Worm (Caenorhabditis elegans) whole organism, mixed stage, embryonic: ENCODE measurements around the gene cpna-1.

Experiments
- blmp-1 ChIP-seq: fragments of 150-350 bp; optimal IDR thresholded peaks from 2 replicates; lab custom pipeline; 2014; ENCODE audit warnings: missing biosample characterization, missing genetic modification characterization
- lsy-2 ChIP-seq: fragments of 150-350 bp; optimal IDR thresholded peaks from 2 replicates; lab custom pipeline; 2014; ENCODE audit warnings: missing biosample characterization, missing genetic modification characterization
- mab-5 ChIP-seq: fragments of 150-350 bp; optimal IDR thresholded peaks from 2 replicates; lab custom pipeline; 2014; ENCODE audit warnings: missing biosample characterization, missing genetic modification characterization
- nhr-237 ChIP-seq: fragments of 150-350 bp; optimal IDR thresholded peaks from 2 replicates; lab custom pipeline; 2014; ENCODE audit warnings: missing biosample characterization, missing genetic modification characterization
- nhr-76 ChIP-seq: sonication (generic microtip); optimal IDR thresholded peaks from 2 replicates; lab custom pipeline; 2017; ENCODE audit warnings: missing biosample characterization, missing genetic modification characterization
- snpc-4 ChIP-seq: fragments of 150-350 bp; optimal IDR thresholded peaks from 2 replicates; lab custom pipeline; 2014; ENCODE audit warnings: missing biosample characterization, missing genetic modification characterization
- unc-39 ChIP-seq: fragments of 150-350 bp; optimal IDR thresholded peaks from 2 replicates; lab custom pipeline; 2014; ENCODE audit warnings: missing biosample characterization, missing genetic modification characterization
- ztf-11 ChIP-seq: fragments of 150-350 bp; optimal IDR thresholded peaks from 2 replicates; lab custom pipeline; 2014; ENCODE audit warnings: missing biosample characterization, missing genetic modification characterization

DNA sequence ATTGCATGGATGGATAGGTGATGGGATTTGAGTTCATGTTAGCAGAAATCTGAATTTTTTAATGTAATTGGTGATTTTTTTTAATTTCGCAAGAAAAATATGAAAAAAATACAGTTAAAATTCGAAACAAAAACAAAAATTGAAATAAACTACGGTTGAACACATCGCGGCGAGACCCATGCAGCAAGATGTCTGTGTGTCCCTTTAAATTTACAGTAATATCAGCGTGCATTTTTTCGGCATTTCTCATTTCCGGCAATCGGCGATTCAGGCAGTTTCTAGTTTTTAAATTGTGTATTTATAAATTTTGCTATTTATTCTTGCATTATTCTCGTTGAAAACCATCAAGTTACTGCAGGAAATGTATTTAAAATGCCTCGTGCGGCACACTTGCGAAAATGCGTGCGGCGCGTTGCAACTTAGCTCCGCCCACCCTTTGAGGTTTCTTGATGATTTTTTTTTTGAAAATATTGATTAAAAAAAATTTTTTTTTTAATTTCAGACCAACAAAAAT lies 51.3 kb downstream of the cpna-1 start, which contains the start of the genes fbxc-44 and C16A11.2:
- TF ChIP-seq snpc-4 (tag; lab: Kevin White, UChicago) (no peak), mab-5 (peak; percentile 55), ztf-11 (tag; lab: Kevin White, UChicago) (peak; percentile 54), nhr-237 (tag; lab: Kevin White, UChicago) (no peak), nhr-76 (tag; lab: Kevin White, UChicago) (no peak), unc-39 (tag; lab: Kevin White, UChicago) (no peak), blmp-1 (tag; lab: Kevin White, UChicago) (peak; percentile 21), lsy-2 (tag; lab: Kevin White, UChicago) (peak; percentile 58)
